Worm (Caenorhabditis elegans) whole organism, L1 larva: ENCODE data around the gene F54D5.2.

Source experiments
- ceh-82 ChIP-seq, 3 experiments: fragments of 150-350 bp in 1 of 3; sonication (generic microtip) in 2 of 3; optimal IDR thresholded peaks; 2 replicates each; lab custom pipeline; 2014 to 2017; ENCODE audit warnings: missing biosample characterization in 3 of 3, missing genetic modification characterization in 3 of 3
- efl-1 ChIP-seq, 4 experiments: fragments of 150-350 bp; optimal IDR thresholded peaks in 3 of 4; peaks in 1 of 4; 1 replicate in 1 of 4; 2 replicates in 3 of 4; lab custom pipeline; 2014; ENCODE audit warnings: missing biosample characterization in 2 of 4, missing genetic modification characterization in 2 of 4, missing genetic modification reagents in 2 of 4
- egl-27 ChIP-seq, 2 experiments: fragments of 150-350 bp in 1 of 2; sonication (generic microtip); optimal IDR thresholded peaks; 3 replicates each; lab custom pipeline; 2017 to 2018; ENCODE audit warnings: missing biosample characterization in 2 of 2, missing genetic modification characterization in 2 of 2, missing genetic modification reagents in 2 of 2
- fos-1 ChIP-seq: fragments of 150-350 bp; optimal IDR thresholded peaks from 2 replicates; lab custom pipeline; 2014; ENCODE audit warnings: missing biosample characterization, missing genetic modification characterization
- hpl-2 ChIP-seq: fragments of 150-350 bp; optimal IDR thresholded peaks from 2 replicates; lab custom pipeline; 2014; ENCODE audit warnings: missing biosample characterization, missing genetic modification reagents, missing genetic modification characterization
- nhr-11 ChIP-seq: fragments of 150-350 bp; optimal IDR thresholded peaks from 2 replicates; lab custom pipeline; 2014; ENCODE audit warnings: missing biosample characterization, missing genetic modification characterization
- nhr-84 ChIP-seq: sonication (generic microtip); optimal IDR thresholded peaks from 2 replicates; lab custom pipeline; 2017; ENCODE audit warnings: missing biosample characterization, missing genetic modification characterization
- skn-1 ChIP-seq: fragments of 150-350 bp; optimal IDR thresholded peaks from 2 replicates; lab custom pipeline; 2014; ENCODE audit warnings: missing biosample characterization, missing genetic modification characterization
- tlp-1 ChIP-seq: fragments of 150-350 bp; optimal IDR thresholded peaks from 2 replicates; lab custom pipeline; 2014; ENCODE audit warnings: missing biosample characterization, missing genetic modification characterization

DNA sequence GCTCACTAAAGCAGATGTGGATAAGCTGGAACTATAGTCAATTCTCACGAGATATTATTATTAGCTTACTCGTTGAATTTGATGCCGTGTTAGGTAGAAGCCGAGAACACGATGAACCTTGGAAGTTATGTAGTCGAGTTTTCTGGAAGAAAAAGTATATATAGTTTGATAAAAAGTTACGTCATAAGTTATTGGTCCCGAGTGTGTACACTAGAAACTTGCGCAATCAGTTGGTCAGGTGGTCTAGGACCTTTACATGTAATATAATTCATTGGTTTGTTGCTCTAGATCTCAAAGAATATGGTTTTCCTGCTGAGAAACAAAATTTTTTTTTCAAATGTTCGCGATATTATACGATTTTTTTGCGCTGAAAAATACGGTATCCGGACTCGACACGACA lies 37.1 kb upstream of the F54D5.2 start:
- TF ChIP-seq nhr-84 (tag; lab: Kevin White, UChicago) (no peak), efl-1 (optimal IDR thresholded peaks at IDR 0.05; lab: Kevin White, UChicago) (no peak), efl-1 (GFP tag; optimal IDR thresholded peaks at IDR 0.05 in 1 of 2; lab: Kevin White, UChicago) (peak in 1 of 2 experiments; percentile 82), tlp-1 (no peak), nhr-11 (tag; lab: Kevin White, UChicago) (no peak), skn-1 (no peak), hpl-2 (GFP tag; lab: Kevin White, UChicago) (no peak), fos-1 (tag; lab: Kevin White, UChicago) (no peak), egl-27 (tag; optimal IDR thresholded peaks at IDR 0.05; lab: Kevin White, UChicago) (no peak), ceh-82 (tag; optimal IDR thresholded peaks at IDR 0.05; lab: Kevin White, UChicago) (no peak)
